Worm (Caenorhabditis elegans): Measurements from ENCODE around the gene Y67D8B.5.

Gene Y67D8B.5

ce11 chrIV:3202111-3202510 lies at the start of gene Y67D8B.5, which contains the start of gene Y67D8B.3:
Gene Y67D8B.5, plus strand, starts transcription at chrIV:3202343.
Gene Y67D8B.3, minus strand, starts transcription at chrIV:3202211.
- TF ChIP-seq fkh-10 (GFP tag; optimal IDR thresholded peaks at IDR 0.05) (no peak), hlh-8 (tag; optimal IDR thresholded peaks at IDR 0.05) (no peak), zip-5 (tag; optimal IDR thresholded peaks at IDR 0.05) (no peak), C08G9.2 (tag; optimal IDR thresholded peaks at IDR 0.05) (no peak), pax-1 (tag; optimal IDR thresholded peaks at IDR 0.05) (no peak), K02D7.2 (tag; optimal IDR thresholded peaks at IDR 0.05) (no peak), pat-9 (tag; optimal IDR thresholded peaks at IDR 0.05) (no peak), unc-86 (tag; optimal IDR thresholded peaks at IDR 0.05) (no peak), nfya-1 (tag; optimal IDR thresholded peaks at IDR 0.05) (no peak), pqm-1 (tag; optimal IDR thresholded peaks at IDR 0.05) (no peak), odd-2 (tag; optimal IDR thresholded peaks at IDR 0.05) (no peak), ztf-16 (tag; optimal IDR thresholded peaks at IDR 0.05) (no peak), lin-11 (tag; optimal IDR thresholded peaks at IDR 0.05) (no peak), dmd-4 (tag; optimal IDR thresholded peaks at IDR 0.05; ENCODE audit: borderline replicate concordance) (no peak), F13H6.1 (tag; optimal IDR thresholded peaks at IDR 0.05) (no peak), unc-42 (tag; optimal IDR thresholded peaks at IDR 0.05) (no peak), C38D4.7 (GFP tag; optimal IDR thresholded peaks at IDR 0.05) (no peak), ref-2 (tag; optimal IDR thresholded peaks at IDR 0.05) (no peak), ceh-19 (GFP tag; optimal IDR thresholded peaks at IDR 0.05) (no peak)

DNA sequence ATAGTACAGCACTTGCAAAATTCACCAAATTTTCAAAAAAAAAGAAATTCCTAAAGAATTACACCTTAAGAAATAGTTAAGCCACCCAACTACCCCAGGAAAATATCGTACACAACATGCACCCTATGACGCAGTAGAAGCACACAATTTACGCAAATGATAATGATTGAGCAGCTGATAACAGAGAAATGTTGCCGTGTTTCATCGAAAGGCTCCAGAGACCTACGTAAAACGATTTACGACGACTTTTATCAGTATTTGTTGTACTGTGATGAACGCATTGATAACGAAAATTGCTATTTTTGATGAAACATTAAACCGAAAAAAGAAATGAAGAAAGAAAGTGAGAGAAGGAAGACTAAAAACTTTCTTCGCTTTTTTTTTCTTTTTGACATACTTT lies 44.0 kb upstream of the Y67D8B.5 start:
- TF ChIP-seq nhr-11 (tag; optimal IDR thresholded peaks at IDR 0.05) = no peak
- TF ChIP-seq elt-2 (tag; optimal IDR thresholded peaks at IDR 0.05) = peak; percentile 98
- TF ChIP-seq hlh-13 (GFP tag; optimal IDR thresholded peaks at IDR 0.05) = no peak
- TF ChIP-seq pqm-1 (tag; optimal IDR thresholded peaks at IDR 0.05) = peak; percentile 22
- TF ChIP-seq ceh-6 (GFP tag; optimal IDR thresholded peaks at IDR 0.05) = no peak

DNA sequence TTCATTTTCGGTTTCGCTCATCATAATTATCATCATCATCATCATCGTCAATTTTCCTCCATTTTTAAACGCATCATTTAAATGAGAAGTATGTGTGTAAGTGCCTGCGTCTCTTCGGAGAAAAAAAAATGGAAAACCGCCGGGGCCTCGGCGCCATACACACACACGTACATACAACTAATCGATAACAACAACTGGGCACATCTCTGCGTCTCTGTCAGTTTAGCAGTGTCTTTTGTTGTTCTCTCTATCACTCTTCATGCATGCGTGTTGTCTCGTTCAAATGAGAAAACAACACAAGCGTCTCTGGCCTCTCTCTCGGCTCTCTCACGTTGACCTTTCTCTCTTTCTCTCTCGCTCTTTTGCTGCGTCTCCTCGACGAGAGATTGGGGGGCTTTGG lies 41.4 kb upstream of the Y67D8B.5 start:
- TF ChIP-seq ceh-34 (tag; optimal IDR thresholded peaks at IDR 0.05) (peak; percentile 51), nfya-1 (tag; optimal IDR thresholded peaks at IDR 0.05) (peak; percentile 72), ceh-48 (tag; optimal IDR thresholded peaks at IDR 0.05) (peak; percentile 82), Y22D7AL.16 (tag; optimal IDR thresholded peaks at IDR 0.05) (no peak), ceh-18 (tag; optimal IDR thresholded peaks at IDR 0.05) (peak; percentile 85), dve-1 (tag; optimal IDR thresholded peaks at IDR 0.05) (peak; percentile 57), dmd-4 (tag; optimal IDR thresholded peaks at IDR 0.05; ENCODE audit: borderline replicate concordance) (no peak), ceh-6 (GFP tag; optimal IDR thresholded peaks at IDR 0.05) (no peak), rnt-1 (tag; optimal IDR thresholded peaks at IDR 0.05) (peak; percentile 31), tbx-2 (tag; optimal IDR thresholded peaks at IDR 0.05) (peak; percentile 69), ceh-31 (tag; optimal IDR thresholded peaks at IDR 0.05) (peak; percentile 83), hlh-30 (tag; optimal IDR thresholded peaks at IDR 0.05; ENCODE audit: insufficient read depth) (peak; percentile 41), sox-2 (GFP tag; IDR thresholded peaks at IDR 0.05) (no peak), unc-55 (GFP tag; optimal IDR thresholded peaks at IDR 0.05) (peak; percentile 86)

- TF ChIP-seq sdc-2 (tag; optimal IDR thresholded peaks at IDR 0.05) (no peak), hlh-8 (tag; optimal IDR thresholded peaks at IDR 0.05) (no peak), tbx-7 (tag; optimal IDR thresholded peaks at IDR 0.05) (no peak), ceh-48 (tag; optimal IDR thresholded peaks at IDR 0.05) (no peak), lin-11 (tag; optimal IDR thresholded peaks at IDR 0.05) (no peak), ztf-16 (tag; optimal IDR thresholded peaks at IDR 0.05) (no peak), lim-6 (tag; optimal IDR thresholded peaks at IDR 0.05) (no peak), pag-3 (tag; optimal IDR thresholded peaks at IDR 0.05; ENCODE audit: borderline replicate concordance) (no peak), sox-2 (GFP tag; IDR thresholded peaks at IDR 0.05) (no peak), unc-42 (tag; optimal IDR thresholded peaks at IDR 0.05) (peak; percentile 1), ahr-1 (tag; optimal IDR thresholded peaks at IDR 0.05) (no peak), unc-55 (GFP tag; optimal IDR thresholded peaks at IDR 0.05) (peak; percentile 71), che-1 (tag; optimal IDR thresholded peaks at IDR 0.05) (no peak), syd-9 (tag; optimal IDR thresholded peaks at IDR 0.05) (no peak), elt-2 (tag; optimal IDR thresholded peaks at IDR 0.05) (no peak), ceh-45 (GFP tag; IDR thresholded peaks at IDR 0.05) (no peak), F13H6.1 (tag; optimal IDR thresholded peaks at IDR 0.05) (no peak), ets-4 (tag; optimal IDR thresholded peaks at IDR 0.05) (no peak), K09A11.1 (tag; optimal IDR thresholded peaks at IDR 0.05; ENCODE audit: insufficient read depth) (no peak), eyg-1 (tag; optimal IDR thresholded peaks at IDR 0.05) (no peak), Y22D7AL.16 (tag; optimal IDR thresholded peaks at IDR 0.05) (no peak), odd-2 (tag; optimal IDR thresholded peaks at IDR 0.05) (no peak), nfya-1 (tag; optimal IDR thresholded peaks at IDR 0.05) (peak; percentile 7), ceh-19 (GFP tag; optimal IDR thresholded peaks at IDR 0.05) (no peak), fkh-6 (tag; optimal IDR thresholded peaks at IDR 0.05) (no peak), ceh-31 (tag; optimal IDR thresholded peaks at IDR 0.05) (peak; percentile 11), C38D4.7 (GFP tag; optimal IDR thresholded peaks at IDR 0.05) (no peak)
Observed at ce11 chrIV:3163562-3163961, 38.6 kb upstream of the Y67D8B.5 start.
